Comparison of ENCODE assay signal across 5 worm cellular contexts in the genomic region with DNA sequence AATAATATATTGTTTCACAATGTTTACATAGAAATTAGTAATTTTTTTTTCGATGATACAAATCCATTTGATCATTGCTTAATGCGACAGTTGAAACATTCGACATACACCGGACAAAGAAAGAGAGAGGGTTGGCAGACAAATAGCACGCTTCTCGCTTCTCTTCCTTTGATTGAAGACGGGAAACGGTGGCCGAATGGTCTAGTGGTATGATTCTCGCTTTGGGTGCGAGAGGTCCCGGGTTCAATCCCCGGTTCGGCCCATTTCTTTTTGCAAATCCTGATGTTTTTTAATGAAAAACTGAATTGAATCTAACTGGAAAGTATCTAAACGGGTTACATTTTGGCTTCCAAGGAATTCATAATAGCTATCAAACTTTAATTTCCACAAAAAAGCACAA.
A peak's percentile ranks its signal among the peaks of the same experiment; 100 is the strongest.
TF ChIP-seq lines count a peak whose summit lies in the region.

No protein-coding gene starts in this region.

TF ChIP-seq in whole organism, L1 larva, 84 proteins besides CTCF, POLR2A, EP300 and RAD21 (continues in another document):
- TF ChIP-seq hpl-2 (GFP tag; optimal IDR thresholded peaks at IDR 0.05; lab: Kevin White, UChicago): no peak
- no peak for TF ChIP-seq pqm-1 (tag; optimal IDR thresholded peaks at IDR 0.05; lab: Kevin White, UChicago)
- TF ChIP-seq unc-62 (GFP tag; optimal IDR thresholded peaks at IDR 0.05; lab: Kevin White, UChicago): no peak
- TF ChIP-seq elt-2 (tag; optimal IDR thresholded peaks at IDR 0.05; lab: Kevin White, UChicago): no peak
- no peak for TF ChIP-seq C04F5.9 (tag; optimal IDR thresholded peaks at IDR 0.05; lab: Kevin White, UChicago)
- no peak for TF ChIP-seq tlp-1 (tag; optimal IDR thresholded peaks at IDR 0.05; lab: Kevin White, UChicago)
- TF ChIP-seq pag-3 (tag; optimal IDR thresholded peaks at IDR 0.05; lab: Kevin White, UChicago; ENCODE audit: borderline replicate concordance, insufficient read depth): no peak
- no peak for TF ChIP-seq egl-27 (tag; optimal IDR thresholded peaks at IDR 0.05; lab: Kevin White, UChicago)
- no peak for TF ChIP-seq sptf-1 (tag; optimal IDR thresholded peaks at IDR 0.05; lab: Kevin White, UChicago)
- TF ChIP-seq egl-13 (tag; optimal IDR thresholded peaks at IDR 0.05; lab: Kevin White, UChicago): no peak
- TF ChIP-seq Y116A8C.19 (tag; optimal IDR thresholded peaks at IDR 0.05; lab: Kevin White, UChicago; ENCODE audit: borderline replicate concordance): no peak
- TF ChIP-seq nhr-20 (tag; optimal IDR thresholded peaks at IDR 0.05; lab: Kevin White, UChicago): peak; percentile 54
- TF ChIP-seq dpl-1 (GFP tag; optimal IDR thresholded peaks at IDR 0.05; lab: Kevin White, UChicago): peak in 1 of 3 experiments; percentile 25
- no peak for TF ChIP-seq hlh-17 (GFP tag; optimal IDR thresholded peaks at IDR 0.05; lab: Kevin White, UChicago; ENCODE audit: borderline replicate concordance)
- no peak for TF ChIP-seq tbx-2 (tag; optimal IDR thresholded peaks at IDR 0.05; lab: Kevin White, UChicago)
- no peak for TF ChIP-seq unc-98 (GFP tag; IDR thresholded peaks at IDR 0.05; lab: Robert Waterston, UW)
- no peak for TF ChIP-seq ceh-90 (tag; optimal IDR thresholded peaks at IDR 0.05; lab: Kevin White, UChicago)

TF ChIP-seq in whole organism, L3 larva, 47 proteins besides CTCF, POLR2A, EP300 and RAD21:
- TF ChIP-seq elt-2 (tag; optimal IDR thresholded peaks at IDR 0.05; lab: Kevin White, UChicago) (peak; percentile 9), lin-39 (tag; optimal IDR thresholded peaks at IDR 0.05; lab: Kevin White, UChicago) (peak; percentile 16), hmg-11 (tag; optimal IDR thresholded peaks at IDR 0.05; lab: Kevin White, UChicago) (peak; percentile 82), nhr-43 (tag; optimal IDR thresholded peaks at IDR 0.05; lab: Kevin White, UChicago; ENCODE audit: poor library complexity, severe bottlenecking) (peak; percentile 62), mdl-1 (tag; optimal IDR thresholded peaks at IDR 0.05; lab: Kevin White, UChicago) (no peak), jun-1 (tag; optimal IDR thresholded peaks at IDR 0.05; lab: Kevin White, UChicago) (no peak), snpc-4 (tag; optimal IDR thresholded peaks at IDR 0.05; lab: Kevin White, UChicago) (peak; percentile 78)

TF ChIP-seq in whole organism, early embryonic, 17 proteins besides CTCF, POLR2A, EP300 and RAD21:
- TF ChIP-seq ceh-36 (tag; optimal IDR thresholded peaks at IDR 0.05; lab: Kevin White, UChicago) (no peak), sea-1 (GFP tag; conservative IDR thresholded peaks at IDR 0.05; lab: Robert Waterston, UW) (no peak), ama-1 (optimal IDR thresholded peaks at IDR 0.05; lab: Kevin White, UChicago) (no peak), ets-7 (tag; optimal IDR thresholded peaks at IDR 0.05; lab: Kevin White, UChicago) (no peak), flt-1 (GFP tag; IDR thresholded peaks at IDR 0.05; lab: Robert Waterston, UW) (peak; percentile 39; the same call in 1 of the 2 replicates), aly-1 (tag; optimal IDR thresholded peaks at IDR 0.05; lab: Kevin White, UChicago) (no peak), F13C5.2 (tag; optimal IDR thresholded peaks at IDR 0.05; lab: Kevin White, UChicago) (peak; percentile 36), scrt-1 (GFP tag; IDR thresholded peaks at IDR 0.05; lab: Robert Waterston, UW) (peak; percentile 58; the same call in 1 of the 2 replicates), B0310.2 (tag; optimal IDR thresholded peaks at IDR 0.05; lab: Kevin White, UChicago) (no peak), tra-4 (tag; optimal IDR thresholded peaks at IDR 0.05; lab: Kevin White, UChicago) (no peak), tbx-37 (GFP tag; conservative IDR thresholded peaks at IDR 0.05; lab: Robert Waterston, UW) (no peak), hmg-4 (GFP tag; optimal IDR thresholded peaks at IDR 0.05; lab: Kevin White, UChicago) (no peak), hnd-1 (tag; optimal IDR thresholded peaks at IDR 0.05; lab: Kevin White, UChicago) (peak; percentile 8), hmbx-1 (tag; optimal IDR thresholded peaks at IDR 0.05; lab: Kevin White, UChicago) (no peak)
TF ChIP-seq in whole organism, early embryonic: peak in this region for 4.

TF ChIP-seq in whole organism, midembryonic, 9 proteins besides CTCF, POLR2A, EP300 and RAD21:
- TF ChIP-seq ztf-23 (GFP tag; IDR thresholded peaks at IDR 0.05; lab: Robert Waterston, UW) (peak; percentile 71), ref-1 (GFP tag; conservative IDR thresholded peaks at IDR 0.05; lab: Robert Waterston, UW) (0 out of 2 replicates have a peak, but pooled peaks have one; percentile 37), klf-2 (GFP tag; conservative IDR thresholded peaks at IDR 0.05; lab: Robert Waterston, UW) (0 out of 2 replicates have a peak, but pooled peaks have one; percentile 46), med-1 (GFP tag; optimal IDR thresholded peaks at IDR 0.05; lab: Kevin White, UChicago; ENCODE audit: insufficient read depth) (no peak), ztf-29 (GFP tag; IDR thresholded peaks at IDR 0.05; lab: Robert Waterston, UW) (no peak), T22C8.4 (GFP tag; IDR thresholded peaks at IDR 0.05; lab: Robert Waterston, UW) (no peak), tab-1 (GFP tag; IDR thresholded peaks at IDR 0.05; lab: Robert Waterston, UW) (no peak; the same call in 1 of the 2 replicates)
TF ChIP-seq in whole organism, midembryonic: peak in this region for 3.

TF ChIP-seq in whole organism, young adult, 124 proteins besides CTCF, POLR2A, EP300 and RAD21 (continues in another document):
- no peak for TF ChIP-seq sea-2 (GFP tag; IDR thresholded peaks at IDR 0.05; lab: Robert Waterston, UW)
- TF ChIP-seq cebp-2 (GFP tag; IDR thresholded peaks at IDR 0.05; lab: Robert Waterston, UW): peak; percentile 94
- peak; percentile 96 for TF ChIP-seq ztf-25 (GFP tag; IDR thresholded peaks at IDR 0.05; lab: Robert Waterston, UW)
- peak; percentile 49 for TF ChIP-seq lsl-1 (GFP tag; optimal IDR thresholded peaks at IDR 0.05; lab: Kevin White, UChicago)
- 0 out of 2 replicates have a peak, but pooled peaks have one; percentile 55 for TF ChIP-seq aptf-3 (GFP tag; IDR thresholded peaks at IDR 0.05; lab: Robert Waterston, UW)
- TF ChIP-seq tbp1 (GFP tag; optimal IDR thresholded peaks at IDR 0.05; lab: Kevin White, UChicago): peak; percentile 99
- no peak for TF ChIP-seq unc-130 (GFP tag; optimal IDR thresholded peaks at IDR 0.05; lab: Kevin White, UChicago)
- no peak for TF ChIP-seq lin-40 (tag; optimal IDR thresholded peaks at IDR 0.05; lab: Kevin White, UChicago)
- TF ChIP-seq B0035.1 (tag; optimal IDR thresholded peaks at IDR 0.05; lab: Kevin White, UChicago): no peak
- peak; percentile 91 for TF ChIP-seq mxl-1 (tag; optimal IDR thresholded peaks at IDR 0.05; lab: Kevin White, UChicago)
- no peak for TF ChIP-seq K12H6.12 (tag; optimal IDR thresholded peaks at IDR 0.05; lab: Kevin White, UChicago)
- TF ChIP-seq let-607 (tag; optimal IDR thresholded peaks at IDR 0.05; lab: Kevin White, UChicago): no peak
- TF ChIP-seq snpc-3.4 (tag; optimal IDR thresholded peaks at IDR 0.05; lab: Kevin White, UChicago): peak; percentile 62
- peak; percentile 34; the same call in 1 of the 2 replicates for TF ChIP-seq Y53G8AR.9 (GFP tag; conservative IDR thresholded peaks at IDR 0.05; lab: Robert Waterston, UW)
- TF ChIP-seq nhr-179 (tag; optimal IDR thresholded peaks at IDR 0.05; lab: Kevin White, UChicago): no peak
- peak; percentile 100 for TF ChIP-seq attf-6 (GFP tag; IDR thresholded peaks at IDR 0.05; lab: Robert Waterston, UW)
- TF ChIP-seq F33H1.4 (GFP tag; IDR thresholded peaks at IDR 0.05; lab: Robert Waterston, UW): peak; percentile 58
- TF ChIP-seq nhr-90 (tag; optimal IDR thresholded peaks at IDR 0.05; lab: Kevin White, UChicago): peak; percentile 91
- TF ChIP-seq egrh-3 (GFP tag; IDR thresholded peaks at IDR 0.05; lab: Robert Waterston, UW): 0 out of 2 replicates have a peak, but pooled peaks have one; percentile 37
- no peak; the same call in none of the 2 replicates for TF ChIP-seq mcd-1 (GFP tag; IDR thresholded peaks at IDR 0.05; lab: Robert Waterston, UW)
- peak; percentile 24 for TF ChIP-seq chd-7 (tag; optimal IDR thresholded peaks at IDR 0.05; lab: Kevin White, UChicago)
- TF ChIP-seq ZK185.1 (tag; optimal IDR thresholded peaks at IDR 0.05; lab: Kevin White, UChicago; ENCODE audit: poor library complexity, severe bottlenecking): peak; percentile 42
- TF ChIP-seq Y67H2A.10 (GFP tag; conservative IDR thresholded peaks at IDR 0.05; lab: Robert Waterston, UW): peak; percentile 63; the same call in 1 of the 2 replicates
- TF ChIP-seq lin-35 (GFP tag; optimal IDR thresholded peaks at IDR 0.05; lab: Kevin White, UChicago): peak in 1 of 3 experiments; percentile 53
- TF ChIP-seq T26A5.8 (tag; optimal IDR thresholded peaks at IDR 0.05; lab: Kevin White, UChicago): no peak
- TF ChIP-seq nhr-120 (GFP tag; IDR thresholded peaks at IDR 0.05; lab: Robert Waterston, UW): 0 out of 2 replicates have a peak, but pooled peaks have one; percentile 83
- TF ChIP-seq F52B5.7 (tag; optimal IDR thresholded peaks at IDR 0.05; lab: Kevin White, UChicago): peak; percentile 44
- peak; percentile 48 for TF ChIP-seq ceh-100 (GFP tag; IDR thresholded peaks at IDR 0.05; lab: Robert Waterston, UW)
- no peak for TF ChIP-seq C17E4.6 (GFP tag; IDR thresholded peaks at IDR 0.05; lab: Robert Waterston, UW)
- TF ChIP-seq F39B2.1 (GFP tag; IDR thresholded peaks at IDR 0.05; lab: Robert Waterston, UW): no peak
- TF ChIP-seq xnd-1 (tag; optimal IDR thresholded peaks at IDR 0.05; lab: Kevin White, UChicago): no peak
- peak; percentile 88 for TF ChIP-seq ztf-18 (tag; optimal IDR thresholded peaks at IDR 0.05; lab: Kevin White, UChicago)
- peak; percentile 23 for TF ChIP-seq athp-1 (tag; optimal IDR thresholded peaks at IDR 0.05; lab: Kevin White, UChicago)
- TF ChIP-seq somi-1 (GFP tag; optimal IDR thresholded peaks at IDR 0.05; lab: Kevin White, UChicago): peak; percentile 16
- peak; percentile 92 for TF ChIP-seq sptf-2 (GFP tag; optimal IDR thresholded peaks at IDR 0.05; lab: Kevin White, UChicago)
- no peak for TF ChIP-seq nfya-1 (tag; optimal IDR thresholded peaks at IDR 0.05; lab: Kevin White, UChicago; ENCODE audit: borderline replicate concordance, insufficient read depth)
- no peak for TF ChIP-seq ccch-3 (GFP tag; optimal IDR thresholded peaks at IDR 0.05; lab: Kevin White, UChicago)
- no peak for TF ChIP-seq efl-1 (GFP tag; optimal IDR thresholded peaks at IDR 0.05; lab: Kevin White, UChicago)
- no peak for TF ChIP-seq unc-62 (GFP tag; optimal IDR thresholded peaks at IDR 0.05; lab: Kevin White, UChicago)
- TF ChIP-seq attf-3 (GFP tag; conservative IDR thresholded peaks at IDR 0.05; lab: Robert Waterston, UW): no peak
- no peak for TF ChIP-seq akir-1 (GFP tag; optimal IDR thresholded peaks at IDR 0.05; lab: Kevin White, UChicago)
- no peak for TF ChIP-seq egl-18 (GFP tag; IDR thresholded peaks at IDR 0.05; lab: Robert Waterston, UW)
- TF ChIP-seq nhr-27 (tag; optimal IDR thresholded peaks at IDR 0.05; lab: Kevin White, UChicago): no peak
